Fruit fly (Drosophila melanogaster): Measurements from ENCODE around the gene CG31253.

Gene CG31253

dm6 chr3R:27919385-27919789 is 41.0 kb downstream of the CG31253 start, which contains the start of gene Boh1:
Gene Boh1 (minus strand): TSS chr3R:27919460.
- peak; percentile 56 for TF ChIP-seq CG17801 (GFP tag; optimal IDR thresholded peaks at IDR 0.05; ENCODE audit: partially characterized antibody)

- no peak for TF ChIP-seq CG17801 (GFP tag; optimal IDR thresholded peaks at IDR 0.05; ENCODE audit: partially characterized antibody)
Observed at dm6 chr3R:27916355-27917019, 43.9 kb downstream of the CG31253 start, which contains the start of the genes CG5003 and mRpS22. Gene CG5003 (minus strand): TSS chr3R:27916516. Gene mRpS22 (plus strand): TSS chr3R:27916908.

- no peak for TF ChIP-seq CG17801 (GFP tag; optimal IDR thresholded peaks at IDR 0.05; ENCODE audit: partially characterized antibody)
Observed at dm6 chr3R:27912147-27912546, 48.2 kb downstream of the CG31253 start, which contains the start of gene mil. Gene mil (plus strand): TSS chr3R:27912447.

All from ovary, adult (tissue).